Worm (Caenorhabditis elegans) whole organism, early embryonic: ENCODE measurements around the gene ogr-2.

Source experiments
- B0310.2 ChIP-seq: sonication (generic microtip); optimal IDR thresholded peaks from 2 replicates; lab custom pipeline; 2016; ENCODE audit warnings: mild to moderate bottlenecking, missing genetic modification characterization, missing compliant biosample characterization
- F13C5.2 ChIP-seq: sonication (generic microtip); optimal IDR thresholded peaks from 2 replicates; lab custom pipeline; 2017; ENCODE audit warnings: mild to moderate bottlenecking, missing genetic modification characterization, inconsistent platforms, missing compliant biosample characterization
- aly-1 ChIP-seq: sonication (generic microtip); optimal IDR thresholded peaks from 2 replicates; lab custom pipeline; 2016; ENCODE audit warnings: missing genetic modification characterization, missing compliant biosample characterization
- ama-1 ChIP-seq: fragments of 150-350 bp; optimal IDR thresholded peaks from 2 replicates; lab custom pipeline; 2014
- ceh-13 ChIP-seq: fragments of 200-800 bp; sonication (Bioruptor generic); optimal IDR thresholded peaks from 2 replicates; lab custom pipeline; 2018; ENCODE audit warnings: mild to moderate bottlenecking, missing genetic modification characterization, missing compliant biosample characterization
- ceh-36 ChIP-seq: sonication (generic microtip); optimal IDR thresholded peaks from 2 replicates; lab custom pipeline; 2016; ENCODE audit warnings: missing genetic modification characterization, inconsistent platforms, missing compliant biosample characterization
- ets-7 ChIP-seq: sonication (generic microtip); optimal IDR thresholded peaks from 2 replicates; lab custom pipeline; 2016; ENCODE audit warnings: missing genotype, missing genetic modification characterization, missing compliant biosample characterization
- flt-1 ChIP-seq: fragments of 200-800 bp; sonication (Bioruptor generic); IDR thresholded peaks from 2 replicates; pipeline ENCODE4 v1.3.6; 2022; ENCODE audit warnings: missing genetic modification characterization, missing compliant biosample characterization
- hmbx-1 ChIP-seq: sonication (generic microtip); optimal IDR thresholded peaks from 2 replicates; lab custom pipeline; 2016; ENCODE audit warnings: mild to moderate bottlenecking, missing genetic modification characterization, missing compliant biosample characterization
- hmg-4 ChIP-seq: fragments of 200-800 bp; sonication (Bioruptor generic); optimal IDR thresholded peaks from 2 replicates; lab custom pipeline; 2018; ENCODE audit warnings: mild to moderate bottlenecking, missing genetic modification characterization, missing compliant biosample characterization
- hnd-1 ChIP-seq: sonication (generic microtip); optimal IDR thresholded peaks from 2 replicates; lab custom pipeline; 2016; ENCODE audit warnings: missing genetic modification characterization, missing compliant biosample characterization
- pes-1 ChIP-seq: fragments of 200-800 bp; sonication (Bioruptor generic); IDR thresholded peaks from 2 replicates; pipeline ENCODE4 v1.3.6; 2022; ENCODE audit warnings: missing genetic modification reagents, missing genetic modification characterization, missing compliant biosample characterization
- scrt-1 ChIP-seq: fragments of 200-800 bp; sonication (Bioruptor generic); IDR thresholded peaks from 2 replicates; pipeline ENCODE4 v1.3.6; 2022; ENCODE audit warnings: missing genetic modification characterization, missing compliant biosample characterization
- sea-1 ChIP-seq: fragments of 200-800 bp; sonication (Bioruptor generic); conservative IDR thresholded peaks from 2 replicates; pipeline ENCODE4 v1.3.6; 2022; ENCODE audit warnings: missing genetic modification characterization, missing compliant biosample characterization
- tbx-11 ChIP-seq: fragments of 200-800 bp; sonication (Bioruptor generic); IDR thresholded peaks from 2 replicates; pipeline ENCODE4 v1.3.6; 2022; ENCODE audit warnings: missing genetic modification characterization, missing compliant biosample characterization
- tbx-37 ChIP-seq: fragments of 200-800 bp; sonication (Bioruptor generic); conservative IDR thresholded peaks from 2 replicates; pipeline ENCODE4 v1.3.6; 2022; ENCODE audit warnings: missing genetic modification reagents, missing genetic modification characterization, missing compliant biosample characterization
- tra-4 ChIP-seq: sonication (generic microtip); optimal IDR thresholded peaks from 2 replicates; lab custom pipeline; 2017; ENCODE audit warnings: missing genetic modification characterization, missing compliant biosample characterization

Gene ogr-2

ce11 chrII:10028195-10028594 is 12.7 kb upstream of the ogr-2 start, which contains the start of gene F52H3.6:
Gene F52H3.6, minus strand, starts transcription at chrII:10028422.
- no peak for TF ChIP-seq F13C5.2 (tag; lab: Kevin White, UChicago)
- TF ChIP-seq ceh-13 (GFP tag; lab: Kevin White, UChicago), result no peak
- TF ChIP-seq aly-1 (tag; lab: Kevin White, UChicago), result no peak
- TF ChIP-seq pes-1 (GFP tag; lab: Robert Waterston, UW), result no peak
- TF ChIP-seq sea-1 (GFP tag; lab: Robert Waterston, UW), result no peak
- no peak for TF ChIP-seq flt-1 (GFP tag; lab: Robert Waterston, UW)
- no peak for TF ChIP-seq ama-1 (lab: Kevin White, UChicago)
- no peak for TF ChIP-seq tra-4
- no peak for TF ChIP-seq hmbx-1
- TF ChIP-seq tbx-37 (GFP tag; lab: Robert Waterston, UW), result no peak
- TF ChIP-seq hnd-1 (tag; lab: Kevin White, UChicago), result no peak
- no peak for TF ChIP-seq scrt-1 (GFP tag; lab: Robert Waterston, UW)

- TF ChIP-seq tra-4 (no peak), pes-1 (GFP tag; lab: Robert Waterston, UW) (no peak), sea-1 (GFP tag; lab: Robert Waterston, UW) (no peak), aly-1 (tag; lab: Kevin White, UChicago) (no peak), tbx-11 (GFP tag; lab: Robert Waterston, UW) (no peak), ceh-36 (no peak), F13C5.2 (tag; lab: Kevin White, UChicago) (no peak), scrt-1 (GFP tag; lab: Robert Waterston, UW) (no peak), hmg-4 (GFP tag; lab: Kevin White, UChicago) (no peak), hnd-1 (tag; lab: Kevin White, UChicago) (no peak), B0310.2 (tag; lab: Kevin White, UChicago) (no peak), flt-1 (GFP tag; lab: Robert Waterston, UW) (no peak), ama-1 (lab: Kevin White, UChicago) (no peak)
Measured at ce11 chrII:10029044-10029443, 11.9 kb upstream of the ogr-2 start.

- no peak for TF ChIP-seq sea-1 (GFP tag; lab: Robert Waterston, UW)
- no peak for TF ChIP-seq hmg-4 (GFP tag; lab: Kevin White, UChicago)
Measured at ce11 chrII:10029890-10030289, 11.0 kb upstream of the ogr-2 start, which contains the start of gene ttc-36. Gene ttc-36, plus strand, starts transcription at chrII:10030190.

DNA sequence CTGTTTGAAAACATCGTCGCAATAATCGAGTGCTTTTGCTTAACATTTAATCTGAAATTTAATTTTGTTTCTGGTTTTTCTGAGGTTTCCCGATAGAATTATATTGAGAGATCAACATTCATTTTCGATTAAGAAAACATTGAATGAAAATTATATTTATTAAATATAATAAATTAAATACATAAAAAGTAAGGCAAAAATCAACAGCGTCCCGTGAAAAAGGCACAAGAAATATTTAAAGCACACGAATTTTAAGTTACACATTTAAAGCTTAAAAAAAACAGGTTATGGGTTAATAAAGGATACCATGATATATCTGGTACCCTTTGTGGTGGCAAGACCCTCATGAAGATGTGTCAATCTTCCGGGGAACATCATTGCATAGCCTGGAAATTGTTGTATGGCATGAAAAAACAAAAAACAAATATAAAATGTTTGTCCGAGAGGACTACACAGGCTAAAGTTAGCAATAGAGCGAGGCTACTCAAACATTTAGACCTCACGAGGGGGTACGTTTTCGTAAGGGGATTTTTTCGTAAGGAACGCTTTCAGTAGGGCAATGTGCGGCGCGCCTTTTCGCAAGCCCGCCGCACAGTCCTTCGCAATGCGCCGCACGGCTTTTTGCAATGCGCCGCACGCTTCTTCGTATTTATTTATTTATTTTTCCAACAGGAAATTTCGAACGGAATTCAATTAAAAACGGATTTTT is 7.6 kb upstream of the ogr-2 start, which contains the start of gene mtcu-2:
TSS of gene mtcu-2 (minus strand) at position 51 of the 709 bp plus-strand sequence.
- TF ChIP-seq scrt-1 (GFP tag; lab: Robert Waterston, UW) (peak; percentile 81), sea-1 (GFP tag; lab: Robert Waterston, UW) (peak; percentile 94), pes-1 (GFP tag; lab: Robert Waterston, UW) (peak; percentile 91), F13C5.2 (tag; lab: Kevin White, UChicago) (peak; percentile 39), tbx-37 (GFP tag; lab: Robert Waterston, UW) (peak; percentile 85), tbx-11 (GFP tag; lab: Robert Waterston, UW) (peak; percentile 79), flt-1 (GFP tag; lab: Robert Waterston, UW) (peak; percentile 76)

ce11 chrII:10034769-10035168 is 6.2 kb upstream of the ogr-2 start:
- TF ChIP-seq tbx-37 (GFP tag; lab: Robert Waterston, UW) (peak; percentile 49; the same call in 1 of the 2 replicates), sea-1 (GFP tag; lab: Robert Waterston, UW) (peak; percentile 63; the same call in 1 of the 2 replicates), pes-1 (GFP tag; lab: Robert Waterston, UW) (peak; percentile 81), tbx-11 (GFP tag; lab: Robert Waterston, UW) (peak; percentile 77; the same call in 1 of the 2 replicates), scrt-1 (GFP tag; lab: Robert Waterston, UW) (peak; percentile 66; the same call in 1 of the 2 replicates)

- no peak for TF ChIP-seq ceh-13 (GFP tag; lab: Kevin White, UChicago)
- TF ChIP-seq tbx-37 (GFP tag; lab: Robert Waterston, UW), result no peak
- no peak for TF ChIP-seq hmg-4 (GFP tag; lab: Kevin White, UChicago)
- TF ChIP-seq scrt-1 (GFP tag; lab: Robert Waterston, UW), result no peak
- TF ChIP-seq tra-4, result no peak
- no peak for TF ChIP-seq B0310.2 (tag; lab: Kevin White, UChicago)
- TF ChIP-seq ceh-36, result no peak
- TF ChIP-seq aly-1 (tag; lab: Kevin White, UChicago), result no peak
- no peak for TF ChIP-seq hnd-1 (tag; lab: Kevin White, UChicago)
- no peak for TF ChIP-seq pes-1 (GFP tag; lab: Robert Waterston, UW)
- no peak for TF ChIP-seq ama-1 (lab: Kevin White, UChicago)
- no peak for TF ChIP-seq flt-1 (GFP tag; lab: Robert Waterston, UW)
- TF ChIP-seq F13C5.2 (tag; lab: Kevin White, UChicago), result no peak
- TF ChIP-seq ets-7 (tag; lab: Kevin White, UChicago), result no peak
- TF ChIP-seq sea-1 (GFP tag; lab: Robert Waterston, UW), result no peak
- TF ChIP-seq hmbx-1, result no peak
- no peak for TF ChIP-seq tbx-11 (GFP tag; lab: Robert Waterston, UW)
Measured at ce11 chrII:10035425-10035824, 5.5 kb upstream of the ogr-2 start.

DNA sequence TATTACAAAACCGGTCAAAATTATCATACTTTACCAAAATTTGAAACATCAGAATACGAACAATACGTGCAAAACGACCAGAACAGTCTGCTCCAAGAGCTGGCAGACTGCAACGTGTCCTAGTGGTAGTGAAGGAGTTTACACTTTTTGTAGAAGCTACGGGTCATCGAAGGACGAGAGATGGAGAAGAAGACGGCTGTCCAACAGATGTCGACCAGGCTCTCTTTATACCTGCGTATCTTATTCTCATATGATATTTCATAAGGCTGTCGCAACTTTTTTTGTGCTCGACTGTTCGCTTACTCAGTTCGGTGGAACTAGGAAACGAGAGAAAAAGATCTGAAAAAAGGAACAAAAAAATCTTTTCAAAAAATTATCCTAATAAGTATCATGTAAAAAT is 1.1 kb upstream of the ogr-2 start, which contains the start of gene let-268:
TSS of gene let-268 (minus strand) at position 182 of the 400 bp plus-strand sequence.
- TF ChIP-seq pes-1 (GFP tag; lab: Robert Waterston, UW) (no peak), tra-4 (no peak), tbx-37 (GFP tag; lab: Robert Waterston, UW) (no peak)
